Worm (Caenorhabditis elegans) whole organism, L1 larva: ENCODE results near the gene amx-1.

Experiments
- alr-1 ChIP-seq: fragments of 200-800 bp; sonication (Bioruptor generic); optimal IDR thresholded peaks from 2 replicates; lab custom pipeline; 2018; ENCODE audit warnings: borderline replicate concordance, mild to moderate bottlenecking, missing genetic modification characterization, missing compliant biosample characterization
- blmp-1 ChIP-seq: fragments of 150-350 bp; optimal IDR thresholded peaks from 2 replicates; lab custom pipeline; 2014; ENCODE audit warnings: missing biosample characterization, missing genetic modification characterization
- ceh-8 ChIP-seq: fragments of 200-800 bp; sonication (Bioruptor generic); optimal IDR thresholded peaks from 2 replicates; lab custom pipeline; 2018; ENCODE audit warnings: mild to moderate bottlenecking, missing genetic modification characterization, moderate library complexity, missing compliant biosample characterization
- efl-1 ChIP-seq, 4 experiments: fragments of 150-350 bp; optimal IDR thresholded peaks in 3 of 4; peaks in 1 of 4; 1 replicate in 1 of 4; 2 replicates in 3 of 4; lab custom pipeline; 2014; ENCODE audit warnings: missing biosample characterization in 2 of 4, missing genetic modification characterization in 2 of 4, missing genetic modification reagents in 2 of 4
- egl-13 ChIP-seq: sonication (generic microtip); optimal IDR thresholded peaks from 2 replicates; lab custom pipeline; 2016; ENCODE audit warnings: missing genotype, missing genetic modification reagents, missing genetic modification characterization, missing compliant biosample characterization
- fos-1 ChIP-seq: fragments of 150-350 bp; optimal IDR thresholded peaks from 2 replicates; lab custom pipeline; 2014; ENCODE audit warnings: missing biosample characterization, missing genetic modification characterization
- hlh-4 ChIP-seq: sonication (generic microtip); optimal IDR thresholded peaks from 2 replicates; lab custom pipeline; 2016; ENCODE audit warnings: mild to moderate bottlenecking, missing genetic modification characterization, missing compliant biosample characterization
- hpl-2 ChIP-seq: fragments of 150-350 bp; optimal IDR thresholded peaks from 2 replicates; lab custom pipeline; 2014; ENCODE audit warnings: missing biosample characterization, missing genetic modification reagents, missing genetic modification characterization
- lin-15B ChIP-seq: fragments of 150-350 bp; sonication (generic microtip); optimal IDR thresholded peaks from 3 replicates; lab custom pipeline; 2014; ENCODE audit warnings: missing biosample characterization, missing genetic modification characterization
- lin-39 ChIP-seq: fragments of 150-350 bp; optimal IDR thresholded peaks from 2 replicates; lab custom pipeline; 2014; ENCODE audit warnings: missing biosample characterization, missing genetic modification reagents, missing genetic modification characterization
- lsy-2 ChIP-seq, 2 experiments: fragments of 150-350 bp; optimal IDR thresholded peaks; 2 replicates each; lab custom pipeline; 2014; ENCODE audit warnings: missing biosample characterization in 2 of 2, missing genetic modification characterization in 2 of 2
- mab-9 ChIP-seq: fragments of 200-800 bp; sonication (Bioruptor generic); IDR thresholded peaks from 2 replicates; pipeline ENCODE4 v1.3.6; 2022; ENCODE audit warnings: missing genetic modification reagents, missing genetic modification characterization, missing compliant biosample characterization
- mdl-1 ChIP-seq, 2 experiments: fragments of 150-350 bp; optimal IDR thresholded peaks; 2 replicates each; lab custom pipeline; 2014 to 2017; ENCODE audit warnings: missing biosample characterization in 2 of 2, missing genetic modification characterization in 2 of 2, inconsistent platforms in 1 of 2
- mef-2 ChIP-seq: fragments of 150-350 bp; optimal IDR thresholded peaks from 2 replicates; lab custom pipeline; 2014; ENCODE audit warnings: missing biosample characterization, missing genetic modification characterization
- mep-1 ChIP-seq: fragments of 150-350 bp; optimal IDR thresholded peaks from 2 replicates; lab custom pipeline; 2014; ENCODE audit warnings: missing biosample characterization, missing genetic modification characterization
- nhr-20 ChIP-seq: sonication (generic microtip); optimal IDR thresholded peaks from 2 replicates; lab custom pipeline; 2016; ENCODE audit warnings: mild to moderate bottlenecking, missing genetic modification characterization, missing compliant biosample characterization
- nhr-47 ChIP-seq: sonication (generic microtip); optimal IDR thresholded peaks from 2 replicates; lab custom pipeline; 2016; ENCODE audit warnings: mild to moderate bottlenecking, missing genetic modification characterization, moderate library complexity, missing compliant biosample characterization
- nhr-71 ChIP-seq: sonication (generic microtip); optimal IDR thresholded peaks from 2 replicates; lab custom pipeline; 2016; ENCODE audit warnings: mild to moderate bottlenecking, missing genetic modification characterization, moderate library complexity, missing compliant biosample characterization
- nhr-77 ChIP-seq: fragments of 150-350 bp; optimal IDR thresholded peaks from 2 replicates; lab custom pipeline; 2014; ENCODE audit warnings: missing biosample characterization, missing genetic modification characterization
- nhr-84 ChIP-seq: sonication (generic microtip); optimal IDR thresholded peaks from 2 replicates; lab custom pipeline; 2017; ENCODE audit warnings: missing biosample characterization, missing genetic modification characterization
- nhr-90 ChIP-seq: sonication (generic microtip); optimal IDR thresholded peaks from 2 replicates; lab custom pipeline; 2016; ENCODE audit warnings: mild to moderate bottlenecking, missing genetic modification characterization, missing compliant biosample characterization; ENCODE audit not compliant: poor library complexity
- unc-130 ChIP-seq: fragments of 150-350 bp; optimal IDR thresholded peaks from 2 replicates; lab custom pipeline; 2017; ENCODE audit warnings: missing biosample characterization, missing genetic modification characterization, inconsistent platforms
- unc-98 ChIP-seq: fragments of 200-800 bp; sonication (Bioruptor generic); IDR thresholded peaks from 2 replicates; pipeline ENCODE4 v1.3.6; 2022; ENCODE audit warnings: missing genetic modification characterization, missing compliant biosample characterization

Gene amx-1

ce11 chrIII:3875608-3876007, 53.4 kb downstream of the amx-1 start (continued):
- TF ChIP-seq unc-130 (tag; lab: Kevin White, UChicago) (peak; percentile 10), fos-1 (tag; lab: Kevin White, UChicago) (no peak), mef-2 (no peak), mdl-1 (tag; optimal IDR thresholded peaks at IDR 0.05; lab: Kevin White, UChicago) (peak in 1 of 2 experiments; percentile 68), mep-1 (tag; lab: Kevin White, UChicago) (peak; percentile 61), ceh-8 (GFP tag; lab: Kevin White, UChicago) (no peak), unc-98 (GFP tag; lab: Robert Waterston, UW) (no peak), lin-15B (tag; lab: Kevin White, UChicago) (no peak), lsy-2 (tag; optimal IDR thresholded peaks at IDR 0.05; lab: Kevin White, UChicago) (no peak), nhr-77 (tag; lab: Kevin White, UChicago) (no peak), egl-13 (tag; lab: Kevin White, UChicago) (no peak), nhr-71 (tag; lab: Kevin White, UChicago) (peak; percentile 70), nhr-84 (tag; lab: Kevin White, UChicago) (no peak), hlh-4 (tag; lab: Kevin White, UChicago) (no peak), mab-9 (no peak), alr-1 (tag; lab: Kevin White, UChicago) (no peak), hpl-2 (GFP tag; lab: Kevin White, UChicago) (no peak), blmp-1 (tag; lab: Kevin White, UChicago) (peak; percentile 75), lin-39 (tag; lab: Kevin White, UChicago) (no peak), nhr-47 (tag; lab: Kevin White, UChicago) (peak; percentile 24), nhr-90 (tag; lab: Kevin White, UChicago) (no peak), nhr-20 (tag; lab: Kevin White, UChicago) (peak; percentile 79), efl-1 (optimal IDR thresholded peaks at IDR 0.05; lab: Kevin White, UChicago) (no peak), efl-1 (GFP tag; optimal IDR thresholded peaks at IDR 0.05 in 1 of 2; lab: Kevin White, UChicago) (peak in 1 of 2 experiments; percentile 85)
